Worm (Caenorhabditis elegans) whole organism, mixed stage, embryonic: ENCODE measurements around the gene nlp-51.

Source experiments
- ces-1 ChIP-seq: fragments of 150-350 bp; optimal IDR thresholded peaks from 2 replicates; lab custom pipeline; 2014; ENCODE audit warnings: missing biosample characterization, missing genetic modification reagents, missing genetic modification characterization
- elt-1 ChIP-seq: sonication (generic microtip); optimal IDR thresholded peaks from 2 replicates; lab custom pipeline; 2017; ENCODE audit warnings: missing genetic modification characterization, mild to moderate bottlenecking, missing compliant biosample characterization, antibody characterized with exemption, moderate library complexity, borderline replicate concordance; ENCODE audit not compliant: insufficient read depth
- lsy-2 ChIP-seq: fragments of 150-350 bp; optimal IDR thresholded peaks from 2 replicates; lab custom pipeline; 2014; ENCODE audit warnings: missing biosample characterization, missing genetic modification characterization
- mep-1 ChIP-seq: fragments of 150-350 bp; optimal IDR thresholded peaks from 2 replicates; lab custom pipeline; 2017; ENCODE audit warnings: missing biosample characterization, missing genetic modification reagents, missing genetic modification characterization, inconsistent platforms
- pha-4 ChIP-seq: fragments of 150-350 bp; optimal IDR thresholded peaks from 2 replicates; lab custom pipeline; 2018; ENCODE audit warnings: missing biosample characterization, missing genetic modification reagents, missing genetic modification characterization
- unc-62 ChIP-seq: fragments of 150-350 bp; optimal IDR thresholded peaks from 2 replicates; lab custom pipeline; 2014; ENCODE audit warnings: missing biosample characterization, missing genetic modification reagents, missing genetic modification characterization

DNA sequence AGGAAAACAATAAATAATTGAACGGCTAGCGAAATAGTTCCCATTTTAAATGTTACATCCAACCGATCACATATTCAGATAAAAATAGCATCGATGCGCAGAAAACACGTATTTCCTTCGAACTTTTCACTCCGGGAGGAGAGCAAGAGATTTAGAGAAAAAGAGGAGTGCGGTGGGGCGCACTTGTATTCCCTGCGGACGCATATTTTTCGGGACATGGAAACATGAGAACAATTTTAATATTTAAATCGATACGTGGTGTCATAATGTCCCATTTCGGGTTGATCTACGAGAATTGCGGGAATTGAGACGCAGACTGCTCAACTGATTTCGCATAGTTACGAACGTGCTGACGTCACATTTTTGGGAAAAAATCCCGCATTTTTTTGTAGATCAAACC lies 26.1 kb downstream of the nlp-51 start, which contains the start of gene C47G2.4:
- no peak for TF ChIP-seq ces-1 (GFP tag; lab: Kevin White, UChicago)
- peak; percentile 19 for TF ChIP-seq pha-4
- no peak for TF ChIP-seq unc-62 (GFP tag; lab: Kevin White, UChicago)
- TF ChIP-seq lsy-2 (tag; lab: Kevin White, UChicago), result peak; percentile 68
- no peak for TF ChIP-seq elt-1
- peak; percentile 80 for TF ChIP-seq mep-1 (tag; lab: Kevin White, UChicago)
